Fruit fly (Drosophila melanogaster) whole organism, embryonic: Measurements from ENCODE around the gene msd1.

ENCODE experiments used
- Asciz ChIP-seq: fragments of 200-800 bp; sonication (Bioruptor generic); optimal IDR thresholded peaks from 2 replicates; lab custom pipeline; 2017; ENCODE audit warnings: missing biosample characterization, mild to moderate bottlenecking, missing genetic modification characterization, missing genetic modification reagents
- B-H1 ChIP-seq: fragments of 200-800 bp; sonication (Bioruptor generic); IDR thresholded peaks from 3 replicates; pipeline ENCODE4 v1.3.6; 2022; ENCODE audit warnings: missing biosample characterization, missing genetic modification characterization
- CG10274 ChIP-seq: fragments of 200-800 bp; sonication (Bioruptor generic); optimal IDR thresholded peaks from 3 replicates; lab custom pipeline; 2017; ENCODE audit warnings: missing biosample characterization, mild to moderate bottlenecking, missing genetic modification characterization
- CG11504 ChIP-seq: fragments of 200-800 bp; sonication (Bioruptor generic); optimal IDR thresholded peaks from 3 replicates; lab custom pipeline; 2019; ENCODE audit warnings: missing biosample characterization, mild to moderate bottlenecking, missing genetic modification characterization, moderate library complexity
- CG12071 ChIP-seq: fragments of 200-800 bp; sonication (Bioruptor generic); optimal IDR thresholded peaks from 3 replicates; lab custom pipeline; 2018; ENCODE audit warnings: missing biosample characterization, mild to moderate bottlenecking, missing genetic modification characterization
- CG14441 ChIP-seq: fragments of 200-800 bp; sonication (Bioruptor generic); IDR thresholded peaks from 2 replicates; pipeline ENCODE4 v1.3.6; 2022; ENCODE audit warnings: missing biosample characterization, missing genetic modification characterization
- CG14860 ChIP-seq: fragments of 200-800 bp; sonication (Bioruptor generic); IDR thresholded peaks from 3 replicates; pipeline ENCODE4 v1.3.6; 2022; ENCODE audit warnings: missing biosample characterization, missing genetic modification characterization; ENCODE audit not compliant: partially characterized antibody
- CG16815 ChIP-seq: fragments of 200-800 bp; sonication (Bioruptor generic); optimal IDR thresholded peaks from 3 replicates; lab custom pipeline; 2017; ENCODE audit warnings: missing biosample characterization, mild to moderate bottlenecking, missing genetic modification characterization
- CG2889 ChIP-seq: fragments of 200-800 bp; sonication (Bioruptor generic); IDR thresholded peaks from 3 replicates; pipeline ENCODE4 v1.3.6; 2022; ENCODE audit warnings: missing biosample characterization, missing genetic modification characterization
- CG31224 ChIP-seq: fragments of 200-800 bp; sonication (Bioruptor generic); IDR thresholded peaks from 2 replicates; pipeline ENCODE4 v1.3.6; 2022; ENCODE audit warnings: missing biosample characterization, missing genetic modification characterization
- CG32532 ChIP-seq: fragments of 200-800 bp; sonication (Bioruptor generic); IDR thresholded peaks from 2 replicates; pipeline ENCODE4 v1.3.6; 2022; ENCODE audit warnings: missing biosample characterization, missing genetic modification characterization
- CG32772 ChIP-seq: fragments of 200-800 bp; sonication (Bioruptor generic); IDR thresholded peaks from 2 replicates; pipeline ENCODE4 v1.3.6; 2022; ENCODE audit warnings: missing biosample characterization, missing genetic modification characterization
- CG34224 ChIP-seq: fragments of 200-800 bp; sonication (Bioruptor generic); IDR thresholded peaks from 3 replicates; pipeline ENCODE4 v1.3.6; 2022; ENCODE audit warnings: missing biosample characterization, missing genetic modification characterization; ENCODE audit not compliant: partially characterized antibody
- CG43689 ChIP-seq: fragments of 200-800 bp; sonication (Bioruptor generic); IDR thresholded peaks from 2 replicates; pipeline ENCODE4 v1.3.6; 2022; ENCODE audit warnings: missing biosample characterization, missing genetic modification characterization
- CG4617 ChIP-seq: fragments of 200-800 bp; sonication (Bioruptor generic); optimal IDR thresholded peaks from 3 replicates; lab custom pipeline; 2016; ENCODE audit warnings: missing biosample characterization, missing genetic modification characterization, borderline replicate concordance
- CG4730 ChIP-seq: fragments of 200-800 bp; sonication (Bioruptor generic); IDR thresholded peaks from 2 replicates; pipeline ENCODE4 v1.3.6; 2022; ENCODE audit warnings: missing biosample characterization, missing genetic modification characterization
- CG6654 ChIP-seq: fragments of 200-800 bp; sonication (Bioruptor generic); optimal IDR thresholded peaks from 2 replicates; lab custom pipeline; 2017; ENCODE audit warnings: missing biosample characterization, mild to moderate bottlenecking, missing genetic modification characterization
- CG6689 ChIP-seq: fragments of 200-800 bp; sonication (Bioruptor generic); IDR thresholded peaks from 2 replicates; pipeline ENCODE4 v1.3.6; 2022; ENCODE audit warnings: missing biosample characterization, missing genetic modification characterization
- CG6854 ChIP-seq: fragments of 200-800 bp; sonication (Bioruptor generic); optimal IDR thresholded peaks from 3 replicates; lab custom pipeline; 2017; ENCODE audit warnings: missing biosample characterization, mild to moderate bottlenecking, missing genetic modification characterization
- CG7839 ChIP-seq: fragments of 200-800 bp; sonication (Bioruptor generic); optimal IDR thresholded peaks from 3 replicates; lab custom pipeline; 2018; ENCODE audit warnings: missing biosample characterization, mild to moderate bottlenecking, missing genetic modification characterization, moderate library complexity
- CG8924 ChIP-seq: fragments of 200-800 bp; optimal IDR thresholded peaks from 3 replicates; lab custom pipeline; 2019; ENCODE audit warnings: missing biosample characterization, mild to moderate bottlenecking, missing genetic modification characterization, moderate library complexity
- D19B ChIP-seq: fragments of 200-800 bp; sonication (Bioruptor generic); optimal IDR thresholded peaks from 2 replicates; lab custom pipeline; 2017; ENCODE audit warnings: missing biosample characterization, mild to moderate bottlenecking, missing genetic modification characterization
- Gsc ChIP-seq: fragments of 200-800 bp; sonication (Bioruptor generic); IDR thresholded peaks from 2 replicates; pipeline ENCODE4 v1.3.6; 2022; ENCODE audit warnings: missing biosample characterization, missing genetic modification characterization
- Gug ChIP-seq: fragments of 200-800 bp; sonication (Bioruptor generic); IDR thresholded peaks from 4 replicates; pipeline ENCODE4 v1.3.6; 2022; ENCODE audit warnings: missing biosample characterization, missing genetic modification characterization
- HLH4C ChIP-seq: fragments of 200-800 bp; sonication (Bioruptor generic); IDR thresholded peaks from 3 replicates; pipeline ENCODE4 v1.3.6; 2022; ENCODE audit warnings: missing biosample characterization, missing genetic modification characterization; ENCODE audit not compliant: partially characterized antibody
- Lpt ChIP-seq: fragments of >200 bp; optimal IDR thresholded peaks from 2 replicates; lab custom pipeline; 2018; ENCODE audit warnings: missing biosample characterization, missing genetic modification characterization
- MESR4 ChIP-seq: fragments of 200-800 bp; sonication (Bioruptor generic); optimal IDR thresholded peaks from 2 replicates; lab custom pipeline; 2018; ENCODE audit warnings: missing biosample characterization, mild to moderate bottlenecking, missing genetic modification characterization, moderate library complexity
- Mrtf ChIP-seq: fragments of 200-800 bp; sonication (Bioruptor generic); IDR thresholded peaks from 3 replicates; pipeline ENCODE4 v1.3.6; 2022; ENCODE audit warnings: missing biosample characterization, missing genetic modification characterization
- Tbp ChIP-seq: fragments of >200 bp; optimal IDR thresholded peaks from 2 replicates; lab custom pipeline; 2018; ENCODE audit warnings: missing biosample characterization, missing genetic modification characterization
- ab ChIP-seq: fragments of 200-800 bp; sonication (Bioruptor generic); optimal IDR thresholded peaks from 2 replicates; lab custom pipeline; 2016; ENCODE audit warnings: missing biosample characterization, missing genetic modification characterization
- bigmax ChIP-seq: fragments of 200-800 bp; sonication (Bioruptor generic); optimal IDR thresholded peaks from 2 replicates; lab custom pipeline; 2018; ENCODE audit warnings: missing biosample characterization, mild to moderate bottlenecking, missing genetic modification characterization
- btn ChIP-seq: fragments of 200-800 bp; sonication (Bioruptor generic); optimal IDR thresholded peaks from 2 replicates; lab custom pipeline; 2016; ENCODE audit warnings: missing biosample characterization, missing genetic modification characterization
- ci ChIP-seq: fragments of 200-800 bp; sonication (Bioruptor generic); IDR thresholded peaks from 3 replicates; pipeline ENCODE4 v1.3.6; 2022; ENCODE audit warnings: missing biosample characterization, missing genetic modification characterization
- croc ChIP-seq: fragments of 200-800 bp; sonication (Bioruptor generic); conservative IDR thresholded peaks from 3 replicates; pipeline ENCODE4 v1.3.6; 2022; ENCODE audit warnings: missing biosample characterization, missing genetic modification characterization
- danr ChIP-seq: fragments of 200-800 bp; sonication (Bioruptor generic); IDR thresholded peaks from 2 replicates; pipeline ENCODE4 v1.3.6; 2022; ENCODE audit warnings: missing biosample characterization, missing genetic modification characterization
- esg ChIP-seq: fragments of 200-800 bp; sonication (Bioruptor generic); conservative IDR thresholded peaks from 2 replicates; pipeline ENCODE4 v1.3.6; 2022; ENCODE audit warnings: missing biosample characterization, missing genetic modification characterization
- fd64A ChIP-seq: fragments of 200-800 bp; sonication (Bioruptor generic); optimal IDR thresholded peaks from 3 replicates; lab custom pipeline; 2018; ENCODE audit warnings: missing biosample characterization, mild to moderate bottlenecking, missing genetic modification characterization
- fu2 ChIP-seq: fragments of 200-800 bp; sonication (Bioruptor generic); optimal IDR thresholded peaks from 2 replicates; lab custom pipeline; 2016; ENCODE audit warnings: missing biosample characterization, missing genetic modification characterization
- hkb ChIP-seq, 2 experiments: fragments of 200-800 bp in 1 of 2; fragments of >200 bp in 1 of 2; sonication (Bioruptor generic) in 1 of 2; IDR thresholded peaks in 1 of 2; optimal IDR thresholded peaks in 1 of 2; 2 replicates each; pipeline versions ENCODE4 v1.3.6 to Lab custom; 2017 to 2022; ENCODE audit warnings: missing biosample characterization in 1 of 2, missing genetic modification characterization in 1 of 2
- jigr1 ChIP-seq: fragments of 200-800 bp; sonication (Bioruptor generic); IDR thresholded peaks from 3 replicates; pipeline ENCODE4 v1.3.6; 2022; ENCODE audit warnings: missing biosample characterization, missing genetic modification characterization
- luna ChIP-seq: fragments of 200-800 bp; sonication (Bioruptor generic); optimal IDR thresholded peaks from 2 replicates; lab custom pipeline; 2016; ENCODE audit warnings: missing biosample characterization, missing genetic modification characterization
- nerfin-1 ChIP-seq: fragments of 200-800 bp; sonication (Bioruptor generic); optimal IDR thresholded peaks from 3 replicates; lab custom pipeline; 2019; ENCODE audit warnings: missing biosample characterization, mild to moderate bottlenecking, missing genetic modification characterization, moderate library complexity
- peb ChIP-seq: fragments of 200-800 bp; sonication (Bioruptor generic); IDR thresholded peaks from 2 replicates; pipeline ENCODE4 v1.3.6; 2022; ENCODE audit warnings: missing biosample characterization, missing genetic modification characterization
- rib ChIP-seq: fragments of 200-800 bp; sonication (Bioruptor generic); IDR thresholded peaks from 2 replicates; pipeline ENCODE4 v1.3.6; 2022; ENCODE audit warnings: missing biosample characterization, missing genetic modification characterization
- sc ChIP-seq, 3 experiments: fragments of >200 bp in 2 of 3; fragments of 200-800 bp in 1 of 3; sonication (Bioruptor generic) in 1 of 3; optimal IDR thresholded peaks; 2 replicates in 2 of 3; 3 replicates in 1 of 3; lab custom pipeline; 2017; ENCODE audit warnings: mild to moderate bottlenecking in 1 of 3, missing biosample characterization in 1 of 3, missing genetic modification characterization in 1 of 3, missing genetic modification reagents in 1 of 3
- scrt ChIP-seq: fragments of 200-800 bp; sonication (Bioruptor generic); optimal IDR thresholded peaks from 2 replicates; lab custom pipeline; 2018; ENCODE audit warnings: missing biosample characterization, mild to moderate bottlenecking, missing genetic modification characterization, moderate library complexity
- sim ChIP-seq: fragments of 200-800 bp; sonication (Bioruptor generic); IDR thresholded peaks from 2 replicates; pipeline ENCODE4 v1.3.6; 2022; ENCODE audit warnings: missing biosample characterization, missing genetic modification characterization
- slbo ChIP-seq: fragments of 200-800 bp; sonication (Bioruptor generic); IDR thresholded peaks from 2 replicates; pipeline ENCODE4 v1.3.6; 2022; ENCODE audit warnings: missing biosample characterization, missing genetic modification characterization
- tgo ChIP-seq: fragments of 200-800 bp; sonication (Bioruptor generic); IDR thresholded peaks from 3 replicates; pipeline ENCODE4 v1.3.6; 2022; ENCODE audit warnings: missing biosample characterization, missing genetic modification characterization
- ttk ChIP-seq: fragments of 200-800 bp; sonication (Bioruptor generic); IDR thresholded peaks from 2 replicates; pipeline ENCODE4 v2.1.2; 2022; ENCODE audit warnings: missing biosample characterization, missing genetic modification characterization
- tup ChIP-seq: fragments of 200-800 bp; sonication (Bioruptor generic); optimal IDR thresholded peaks from 2 replicates; lab custom pipeline; 2016; ENCODE audit warnings: missing biosample characterization, mild to moderate bottlenecking, missing genetic modification characterization, moderate library complexity
- tx ChIP-seq: fragments of 200-800 bp; sonication (Bioruptor generic); optimal IDR thresholded peaks from 2 replicates; lab custom pipeline; 2016; ENCODE audit warnings: missing biosample characterization, missing genetic modification characterization
- vfl ChIP-seq: fragments of 200-800 bp; sonication (Bioruptor generic); optimal IDR thresholded peaks from 2 replicates; lab custom pipeline; 2016; ENCODE audit warnings: missing biosample characterization, missing genetic modification characterization

msd1 gene

DNA sequence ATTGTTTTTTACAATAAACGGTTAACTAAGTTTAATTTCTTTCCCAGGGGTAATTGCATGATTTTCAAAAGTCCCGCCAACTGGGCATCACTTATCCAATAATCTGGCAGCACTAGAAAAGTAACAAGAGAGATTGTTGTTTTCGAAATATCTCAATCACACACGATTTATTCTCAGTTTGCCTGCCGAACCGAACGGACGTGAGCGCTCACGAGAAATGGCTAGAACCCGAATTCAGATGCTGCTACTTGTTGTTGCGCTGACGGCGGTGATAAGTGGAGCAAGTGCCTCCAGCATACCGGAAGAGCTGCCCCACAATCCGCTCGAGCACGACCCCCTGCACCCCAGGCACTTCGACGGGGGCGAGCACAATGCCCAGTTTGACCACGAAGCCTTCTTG lies 33.0 kb upstream of the msd1 start, which contains the start of gene scf (continued):
- TF ChIP-seq Lpt (GFP tag; lab: Kevin White, UChicago), result no peak
- no peak for TF ChIP-seq CG16815 (GFP tag; lab: Kevin White, UChicago)
- TF ChIP-seq jigr1, result no peak
- no peak for TF ChIP-seq hkb (optimal IDR thresholded peaks at IDR 0.05; lab: Kevin White, UChicago)
- TF ChIP-seq hkb (GFP tag; IDR thresholded peaks at IDR 0.05; lab: Robert Waterston, UW), result peak; percentile 48
- no peak for TF ChIP-seq peb
- TF ChIP-seq nerfin-1, result no peak
- TF ChIP-seq Tbp (GFP tag; lab: Kevin White, UChicago), result no peak
- TF ChIP-seq CG2889 (GFP tag; lab: Robert Waterston, UW), result no peak
- no peak for TF ChIP-seq bigmax
- TF ChIP-seq CG6854 (GFP tag; lab: Kevin White, UChicago), result no peak
- no peak for TF ChIP-seq CG43689 (GFP tag; lab: Robert Waterston, UW)
- no peak for TF ChIP-seq esg
- TF ChIP-seq CG4730, result no peak
- TF ChIP-seq fd64A, result no peak
- no peak for TF ChIP-seq CG4617
- no peak for TF ChIP-seq CG10274 (GFP tag; lab: Kevin White, UChicago)
- peak; percentile 64 for TF ChIP-seq MESR4 (GFP tag; lab: Kevin White, UChicago)
- no peak; the same call in 3 of the 4 replicates for TF ChIP-seq Gug (GFP tag; lab: Robert Waterston, UW)
- TF ChIP-seq CG31224, result no peak
- no peak for TF ChIP-seq CG14441
- no peak for TF ChIP-seq CG14860 (GFP tag; lab: Robert Waterston, UW)
- TF ChIP-seq tgo (GFP tag; lab: Robert Waterston, UW), result no peak
- peak; percentile 50 for TF ChIP-seq CG34224 (GFP tag; lab: Robert Waterston, UW)
- no peak for TF ChIP-seq CG7839 (tag; lab: Kevin White, UChicago)
- no peak for TF ChIP-seq sc (optimal IDR thresholded peaks at IDR 0.05; lab: Kevin White, UChicago)
- TF ChIP-seq sc (GFP tag; optimal IDR thresholded peaks at IDR 0.05; lab: Kevin White, UChicago), result no peak
- TF ChIP-seq danr (GFP tag; lab: Robert Waterston, UW), result no peak
- TF ChIP-seq CG8924 (tag; lab: Kevin White, UChicago), result peak; percentile 15
- TF ChIP-seq ab (GFP tag; lab: Kevin White, UChicago), result no peak
- no peak for TF ChIP-seq tup (GFP tag; lab: Kevin White, UChicago)
- TF ChIP-seq CG32772 (GFP tag; lab: Robert Waterston, UW), result no peak
- no peak for TF ChIP-seq scrt (GFP tag; lab: Kevin White, UChicago)
- no peak for TF ChIP-seq fu2 (GFP tag; lab: Kevin White, UChicago)
- TF ChIP-seq HLH4C, result no peak
- TF ChIP-seq rib (GFP tag; lab: Robert Waterston, UW), result 0 out of 2 replicates have a peak, but pooled peaks have one; percentile 13
- TF ChIP-seq Mrtf (GFP tag; lab: Robert Waterston, UW), result no peak
- TF ChIP-seq luna, result no peak
- TF ChIP-seq slbo (GFP tag; lab: Robert Waterston, UW), result peak; percentile 40
- 0 out of 2 replicates have a peak, but pooled peaks have one; percentile 52 for TF ChIP-seq CG32532 (GFP tag; lab: Robert Waterston, UW)
- TF ChIP-seq CG6689 (GFP tag; lab: Robert Waterston, UW), result no peak
- peak; percentile 17 for TF ChIP-seq CG12071
- no peak for TF ChIP-seq Asciz (GFP tag; lab: Kevin White, UChicago)

DNA sequence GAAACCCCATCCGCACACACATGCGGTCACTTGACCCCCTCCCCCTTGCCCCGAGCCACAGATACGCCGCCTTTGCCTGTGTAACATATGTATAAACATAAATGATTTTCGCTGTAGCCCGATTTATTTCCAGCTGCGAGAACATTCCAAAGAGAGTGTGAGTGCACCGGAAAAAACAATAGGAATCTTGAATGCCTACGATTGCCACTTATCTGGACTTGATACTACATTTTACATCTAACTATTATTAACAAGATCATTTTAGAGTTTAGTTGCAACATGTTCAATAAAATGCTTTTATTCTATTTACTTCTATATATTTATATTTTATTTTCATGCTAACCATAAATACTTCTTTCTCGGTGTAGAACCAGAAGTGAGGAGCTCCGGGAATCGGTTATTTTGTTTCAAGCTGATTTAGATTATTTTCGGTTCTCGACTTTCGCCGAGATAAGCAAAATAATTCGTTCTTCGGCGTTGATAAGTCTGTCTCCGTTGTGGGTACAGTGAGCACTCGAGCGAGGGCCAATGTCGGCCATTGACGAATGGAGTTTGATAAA lies 31.4 kb upstream of the msd1 start:
- TF ChIP-seq tx (no peak), B-H1 (GFP tag; lab: Robert Waterston, UW) (peak; percentile 62; the same call in 1 of the 3 replicates), Gsc (GFP tag; lab: Robert Waterston, UW) (peak; percentile 58), btn (GFP tag; lab: Kevin White, UChicago) (no peak), ttk (GFP tag; lab: Robert Waterston, UW) (peak; percentile 48), D19B (GFP tag; lab: Kevin White, UChicago) (peak; percentile 18), CG11504 (peak; percentile 88), croc (peak; percentile 83), sim (GFP tag; lab: Robert Waterston, UW) (peak; percentile 69; the same call in 1 of the 2 replicates), vfl (GFP tag; lab: Kevin White, UChicago) (peak; percentile 18), CG6654 (peak; percentile 46), ci (GFP tag; lab: Robert Waterston, UW) (peak; percentile 90)
